Fruit fly (Drosophila melanogaster) whole organism, pupa: Measurements from ENCODE around the gene Gad1.

Experiments
- CG10348 ChIP-seq: fragments of 200-800 bp; sonication (Bioruptor generic); IDR thresholded peaks from 2 replicates; pipeline ENCODE4 v1.3.6; 2022; ENCODE audit warnings: missing biosample characterization, missing genetic modification characterization
- CG12605 ChIP-seq: fragments of 200-800 bp; sonication (Bioruptor generic); IDR thresholded peaks from 2 replicates; pipeline ENCODE4 v1.3.6; 2022; ENCODE audit warnings: missing biosample characterization, missing genetic modification characterization
- CG13204 ChIP-seq: fragments of 200-800 bp; sonication (Bioruptor generic); optimal IDR thresholded peaks from 2 replicates; lab custom pipeline; 2018; ENCODE audit warnings: missing biosample characterization, mild to moderate bottlenecking, missing genetic modification characterization, moderate library complexity
- CG14655 ChIP-seq: fragments of 200-800 bp; sonication (Bioruptor generic); optimal IDR thresholded peaks from 3 replicates; lab custom pipeline; 2017; ENCODE audit warnings: mild to moderate bottlenecking, missing biosample characterization, missing genetic modification reagents, missing genetic modification characterization
- CG15710 ChIP-seq: fragments of 200-800 bp; sonication (Bioruptor generic); optimal IDR thresholded peaks from 2 replicates; lab custom pipeline; 2018; ENCODE audit warnings: missing biosample characterization, mild to moderate bottlenecking, missing genetic modification characterization, moderate library complexity
- CG17806 ChIP-seq: fragments of 200-800 bp; sonication (Bioruptor generic); optimal IDR thresholded peaks from 2 replicates; lab custom pipeline; 2018; ENCODE audit warnings: missing biosample characterization, mild to moderate bottlenecking, missing genetic modification characterization, moderate library complexity
- CG32121 ChIP-seq: fragments of 200-800 bp; sonication (Bioruptor generic); IDR thresholded peaks from 2 replicates; pipeline ENCODE4 v1.3.6; 2022; ENCODE audit warnings: missing biosample characterization, missing genetic modification characterization
- CG34367 ChIP-seq: fragments of 200-800 bp; sonication (Bioruptor generic); optimal IDR thresholded peaks from 2 replicates; lab custom pipeline; 2018; ENCODE audit warnings: missing biosample characterization, mild to moderate bottlenecking, missing genetic modification characterization
- CG4496 ChIP-seq: fragments of 200-800 bp; sonication (Bioruptor generic); IDR thresholded peaks from 3 replicates; pipeline ENCODE4 v1.3.6; 2022; ENCODE audit warnings: missing biosample characterization, missing genetic modification characterization
- CG8159 ChIP-seq: fragments of 200-800 bp; sonication (Bioruptor generic); optimal IDR thresholded peaks from 3 replicates; lab custom pipeline; 2018; ENCODE audit warnings: missing biosample characterization, mild to moderate bottlenecking, missing genetic modification characterization, moderate library complexity
- CG8301 ChIP-seq: fragments of 200-800 bp; sonication (Bioruptor generic); optimal IDR thresholded peaks from 2 replicates; lab custom pipeline; 2018; ENCODE audit warnings: missing biosample characterization, mild to moderate bottlenecking, missing genetic modification characterization
- CG9948 ChIP-seq: fragments of 200-800 bp; sonication (Bioruptor generic); optimal IDR thresholded peaks from 2 replicates; lab custom pipeline; 2018; ENCODE audit warnings: missing biosample characterization, mild to moderate bottlenecking, missing genetic modification characterization, moderate library complexity
- D1 ChIP-seq: fragments of 200-800 bp; sonication (Bioruptor generic); optimal IDR thresholded peaks from 2 replicates; lab custom pipeline; 2018; ENCODE audit warnings: missing biosample characterization, mild to moderate bottlenecking, missing genetic modification characterization, moderate library complexity
- EcR ChIP-seq: fragments of 200-800 bp; sonication (Bioruptor generic); optimal IDR thresholded peaks from 3 replicates; lab custom pipeline; 2019; ENCODE audit warnings: missing biosample characterization, missing genetic modification characterization, mild to moderate bottlenecking, moderate library complexity, missing genetic modification reagents
- Ets98B ChIP-seq: fragments of 200-800 bp; sonication (Bioruptor generic); IDR thresholded peaks from 2 replicates; pipeline ENCODE4 v1.3.6; 2022; ENCODE audit warnings: missing biosample characterization, missing genetic modification characterization
- Pif1A ChIP-seq: fragments of 200-800 bp; sonication (Bioruptor generic); optimal IDR thresholded peaks from 3 replicates; lab custom pipeline; 2016; ENCODE audit warnings: missing biosample characterization, missing genetic modification characterization
- Pif1B ChIP-seq: fragments of 200-800 bp; sonication (Bioruptor generic); optimal IDR thresholded peaks from 3 replicates; lab custom pipeline; 2016; ENCODE audit warnings: missing biosample characterization, missing genetic modification characterization
- Snoo ChIP-seq: fragments of 200-800 bp; sonication (Bioruptor generic); optimal IDR thresholded peaks from 3 replicates; lab custom pipeline; 2017; ENCODE audit warnings: missing biosample characterization, mild to moderate bottlenecking, missing genetic modification characterization, inconsistent platforms
- fd96Ca ChIP-seq: fragments of 200-800 bp; sonication (Bioruptor generic); IDR thresholded peaks from 3 replicates; pipeline ENCODE4 v1.3.6; 2022; ENCODE audit warnings: missing biosample characterization, missing genetic modification characterization
- gl ChIP-seq: fragments of 200-800 bp; sonication (Bioruptor generic); optimal IDR thresholded peaks from 2 replicates; lab custom pipeline; 2018; ENCODE audit warnings: missing biosample characterization, mild to moderate bottlenecking, missing genetic modification characterization
- rn ChIP-seq: fragments of 200-800 bp; sonication (Bioruptor generic); IDR thresholded peaks from 2 replicates; pipeline ENCODE4 v1.3.6; 2022; ENCODE audit warnings: missing biosample characterization, missing genetic modification characterization

Gad1 gene

DNA sequence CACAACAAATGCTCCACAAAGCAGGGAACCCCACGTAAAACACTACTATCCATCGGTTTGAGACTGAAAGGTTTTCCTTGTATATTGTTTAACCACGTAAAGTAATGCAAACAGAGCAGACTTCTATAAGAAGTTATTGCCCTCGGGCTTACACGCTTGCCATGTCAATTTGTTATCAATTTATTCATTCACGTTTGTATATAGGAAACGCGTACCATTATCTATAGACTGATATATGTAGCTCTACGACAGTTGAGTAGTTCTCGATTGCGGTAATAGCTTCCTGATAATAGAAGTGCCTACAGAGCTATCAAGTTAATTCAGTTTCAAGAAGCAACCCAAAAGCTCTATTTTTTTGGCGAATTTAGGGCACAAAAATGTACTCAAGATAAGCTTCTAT lies 10.7 kb upstream of the Gad1 start:
- no peak for TF ChIP-seq CG13204 (GFP tag; lab: Kevin White, UChicago)
- TF ChIP-seq rn, result no peak
- no peak for TF ChIP-seq CG14655 (GFP tag; lab: Kevin White, UChicago)
- peak; percentile 70 for TF ChIP-seq EcR (GFP tag; lab: Kevin White, UChicago)

DNA sequence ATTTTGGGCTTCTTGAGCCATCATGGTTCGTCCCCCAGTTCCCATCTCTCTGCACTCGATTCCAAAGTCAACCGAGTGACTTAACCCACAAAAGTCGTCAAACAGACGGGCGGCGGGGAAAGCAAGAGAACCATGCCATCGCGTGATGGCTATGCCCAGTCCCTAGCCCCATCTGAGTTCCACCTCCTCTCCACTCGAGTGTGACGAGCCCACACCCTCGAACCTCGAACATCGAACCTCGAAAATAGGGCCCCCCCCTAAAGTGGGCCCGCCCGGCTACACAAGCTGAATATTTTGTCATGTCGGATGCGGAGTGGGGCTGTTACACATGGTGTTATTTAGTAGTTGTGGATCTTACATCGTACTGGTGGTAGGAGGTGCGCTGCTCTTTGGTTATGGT lies 8.0 kb upstream of the Gad1 start:
- TF ChIP-seq EcR (GFP tag; lab: Kevin White, UChicago) (peak; percentile 46), CG8159 (no peak)

DNA sequence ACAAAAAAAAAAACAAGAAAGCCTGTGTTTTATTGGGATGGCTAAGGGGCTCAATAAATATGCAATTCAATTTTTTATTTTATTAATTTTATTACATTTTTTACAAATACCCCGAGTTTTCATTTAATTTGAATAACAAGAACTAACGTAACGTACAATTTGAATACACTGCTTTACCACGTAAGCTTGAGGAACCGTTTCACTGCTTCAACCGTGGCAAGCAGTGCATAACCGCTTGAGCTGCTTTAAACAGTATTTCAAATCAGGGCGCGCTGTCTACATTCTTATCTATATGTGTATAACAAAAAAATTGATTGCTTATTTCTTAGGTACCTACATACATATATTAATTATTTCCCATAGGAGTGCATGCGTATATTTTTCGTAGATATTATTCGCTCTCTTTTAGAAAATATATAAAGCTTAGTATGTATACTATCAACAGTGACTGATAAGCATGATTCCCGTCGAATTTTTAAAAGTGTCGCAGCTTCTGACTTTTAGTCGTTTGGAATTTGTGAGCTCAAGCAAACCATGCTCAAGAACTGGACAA lies 4.2 kb upstream of the Gad1 start, which contains the start of gene CG14990:
Gene CG14990, plus strand, starts transcription at position 503 of the 553 bp plus-strand sequence.
- TF ChIP-seq D1 (tag; lab: Kevin White, UChicago) (peak; percentile 97), CG17806 (tag; lab: Kevin White, UChicago) (no peak)

DNA sequence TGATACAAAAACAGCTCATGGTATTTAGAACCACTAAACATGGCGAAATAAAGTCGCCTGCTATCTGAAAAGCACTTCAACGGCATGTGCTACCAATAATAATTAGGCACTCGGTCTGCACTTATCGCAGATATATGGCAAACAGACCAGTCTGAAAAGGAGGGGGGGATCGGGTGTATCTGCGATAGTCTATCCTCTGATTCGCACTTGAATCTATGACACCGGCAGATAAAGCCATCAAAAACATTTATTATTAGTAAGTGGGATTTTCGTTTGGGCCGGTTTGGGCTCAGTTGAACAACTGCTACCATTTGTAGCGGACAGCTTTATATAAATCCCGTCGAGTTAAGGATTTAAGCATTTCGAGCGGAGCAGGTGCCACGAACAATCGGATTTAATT lies 1.3 kb downstream of the Gad1 start, which contains the start of gene CG14989:
Gene CG14989, plus strand, starts transcription at position 301 of the 400 bp plus-strand sequence.
- TF ChIP-seq Pif1A, result no peak
- TF ChIP-seq CG8159, result no peak
- TF ChIP-seq CG13204 (GFP tag; lab: Kevin White, UChicago), result no peak
- TF ChIP-seq CG17806 (tag; lab: Kevin White, UChicago), result no peak
- no peak for TF ChIP-seq CG12605 (GFP tag; lab: Robert Waterston, UW)
- no peak for TF ChIP-seq CG8301
- no peak for TF ChIP-seq rn
- no peak for TF ChIP-seq CG34367 (tag; lab: Kevin White, UChicago)
- no peak for TF ChIP-seq Ets98B (GFP tag; lab: Robert Waterston, UW)
- no peak for TF ChIP-seq fd96Ca (GFP tag; lab: Robert Waterston, UW)
- no peak for TF ChIP-seq CG14655 (GFP tag; lab: Kevin White, UChicago)
- no peak for TF ChIP-seq gl (tag; lab: Kevin White, UChicago)
- TF ChIP-seq D1 (tag; lab: Kevin White, UChicago), result no peak
- TF ChIP-seq CG10348 (GFP tag; lab: Robert Waterston, UW), result no peak
- TF ChIP-seq CG15710 (tag; lab: Kevin White, UChicago), result no peak
- TF ChIP-seq Pif1B (GFP tag; lab: Kevin White, UChicago), result no peak

DNA sequence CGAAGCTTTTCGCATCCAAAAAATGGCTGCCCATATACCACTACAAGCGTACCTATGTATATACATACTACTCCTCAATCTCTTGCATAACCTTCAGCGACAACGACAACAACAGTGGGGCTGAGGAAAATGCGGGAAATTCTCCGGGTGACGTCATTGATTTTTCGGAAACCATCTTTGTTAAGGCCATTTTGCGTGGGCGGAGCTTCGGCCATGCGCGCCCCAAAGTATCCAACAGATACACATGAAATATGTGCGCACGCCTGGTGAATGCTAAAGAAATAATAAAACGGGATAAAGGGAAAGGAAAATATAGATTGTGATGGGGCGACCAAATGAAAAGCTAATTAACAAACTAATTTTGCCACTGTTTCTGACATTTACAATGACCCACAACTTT lies 2.7 kb downstream of the Gad1 start:
- no peak for TF ChIP-seq CG8159
- no peak for TF ChIP-seq D1 (tag; lab: Kevin White, UChicago)
- no peak for TF ChIP-seq CG4496
- TF ChIP-seq Ets98B (GFP tag; lab: Robert Waterston, UW), result no peak
- no peak for TF ChIP-seq Pif1A
- no peak for TF ChIP-seq EcR (GFP tag; lab: Kevin White, UChicago)
- TF ChIP-seq CG17806 (tag; lab: Kevin White, UChicago), result no peak
- no peak for TF ChIP-seq gl (tag; lab: Kevin White, UChicago)
- no peak for TF ChIP-seq Pif1B (GFP tag; lab: Kevin White, UChicago)
- no peak for TF ChIP-seq CG34367 (tag; lab: Kevin White, UChicago)
- TF ChIP-seq CG9948 (tag; lab: Kevin White, UChicago), result no peak
- no peak for TF ChIP-seq fd96Ca (GFP tag; lab: Robert Waterston, UW)
- no peak for TF ChIP-seq CG12605 (GFP tag; lab: Robert Waterston, UW)
- no peak for TF ChIP-seq CG10348 (GFP tag; lab: Robert Waterston, UW)
- no peak for TF ChIP-seq CG13204 (GFP tag; lab: Kevin White, UChicago)
- TF ChIP-seq rn, result no peak
- TF ChIP-seq CG32121 (GFP tag; lab: Robert Waterston, UW), result no peak
- no peak for TF ChIP-seq CG8301
- TF ChIP-seq Snoo, result no peak
- TF ChIP-seq CG14655 (GFP tag; lab: Kevin White, UChicago), result no peak

DNA sequence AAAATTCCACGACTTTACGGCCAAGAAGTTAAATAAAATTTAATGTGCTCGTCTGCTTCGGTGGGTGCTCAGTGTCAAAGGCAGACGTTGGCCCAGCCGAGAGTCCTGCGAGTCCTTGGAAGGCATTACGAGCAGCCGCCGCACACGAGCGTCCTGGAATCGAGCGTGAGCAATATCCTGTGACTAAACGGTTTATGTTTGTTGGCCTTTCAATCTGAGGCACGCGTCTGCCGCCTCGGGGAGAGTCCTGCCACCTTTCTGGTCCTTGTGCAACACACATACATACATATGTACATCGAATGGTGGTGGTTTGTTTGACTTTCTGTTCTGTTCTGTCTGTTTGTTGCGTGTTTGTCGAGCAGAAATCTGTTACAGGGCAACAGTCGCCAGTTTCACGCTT lies 5.1 kb downstream of the Gad1 start:
- no peak for TF ChIP-seq CG12605 (GFP tag; lab: Robert Waterston, UW)
- no peak for TF ChIP-seq Ets98B (GFP tag; lab: Robert Waterston, UW)
- TF ChIP-seq CG17806 (tag; lab: Kevin White, UChicago), result no peak
- TF ChIP-seq CG15710 (tag; lab: Kevin White, UChicago), result no peak
- no peak for TF ChIP-seq CG34367 (tag; lab: Kevin White, UChicago)
- no peak for TF ChIP-seq CG32121 (GFP tag; lab: Robert Waterston, UW)
- no peak for TF ChIP-seq fd96Ca (GFP tag; lab: Robert Waterston, UW)

DNA sequence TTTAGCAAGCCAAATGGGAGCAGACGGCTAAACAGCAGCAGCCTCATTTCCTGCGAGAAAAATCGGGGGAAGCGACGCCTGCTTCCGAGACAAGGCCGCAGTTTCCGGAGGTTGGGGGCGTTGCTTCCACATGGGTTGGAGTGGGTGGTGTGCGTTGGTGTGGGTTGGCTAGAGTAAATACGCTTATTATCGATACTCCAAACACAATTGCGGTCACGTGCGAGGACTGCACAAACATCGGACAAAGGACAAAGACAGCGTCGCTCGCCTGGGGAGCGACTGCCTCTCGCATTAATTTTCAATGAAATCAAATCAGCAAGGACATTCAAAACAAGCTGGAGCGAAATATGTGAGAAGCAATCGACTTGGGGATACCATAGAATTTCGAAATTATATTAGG lies 7.3 kb downstream of the Gad1 start:
- TF ChIP-seq CG12605 (GFP tag; lab: Robert Waterston, UW), result no peak
- TF ChIP-seq CG8301, result no peak
- TF ChIP-seq CG13204 (GFP tag; lab: Kevin White, UChicago), result no peak
- no peak for TF ChIP-seq Snoo
- TF ChIP-seq CG9948 (tag; lab: Kevin White, UChicago), result no peak
- TF ChIP-seq Pif1B (GFP tag; lab: Kevin White, UChicago), result no peak
- no peak for TF ChIP-seq CG17806 (tag; lab: Kevin White, UChicago)
- no peak for TF ChIP-seq EcR (GFP tag; lab: Kevin White, UChicago)
- TF ChIP-seq CG34367 (tag; lab: Kevin White, UChicago), result no peak
- no peak for TF ChIP-seq Ets98B (GFP tag; lab: Robert Waterston, UW)
